Fruit fly (Drosophila melanogaster): Measurements from ENCODE around the gene CG13010.

CG13010 gene

dm6 chrX:16655724-16656235 is 23.0 kb downstream of the CG13010 start (continued):
- peak; percentile 59 for TF ChIP-seq CG12299 (tag; optimal IDR thresholded peaks at IDR 0.05)
- peak; percentile 59 for TF ChIP-seq lab (GFP tag; optimal IDR thresholded peaks at IDR 0.05)
- 0 out of 2 replicates have a peak, but pooled peaks have one; percentile 57 for TF ChIP-seq rib (GFP tag; IDR thresholded peaks at IDR 0.05)
- no peak for TF ChIP-seq phol (tag; optimal IDR thresholded peaks at IDR 0.05)
- TF ChIP-seq trem (tag; optimal IDR thresholded peaks at IDR 0.05), result peak; percentile 16
- TF ChIP-seq luna (GFP tag; optimal IDR thresholded peaks at IDR 0.05), result no peak
- TF ChIP-seq D19B (GFP tag; optimal IDR thresholded peaks at IDR 0.05), result peak; percentile 86
- peak; percentile 16; the same call in 1 of the 2 replicates for TF ChIP-seq chm (GFP tag; IDR thresholded peaks at IDR 0.05)
- no peak for TF ChIP-seq CG11723 (GFP tag; optimal IDR thresholded peaks at IDR 0.05)
- TF ChIP-seq cg (GFP tag; optimal IDR thresholded peaks at IDR 0.05), result peak; percentile 90
- peak; percentile 45 for TF ChIP-seq CG13296 (GFP tag; optimal IDR thresholded peaks at IDR 0.05)
- peak; percentile 82; the same call in 1 of the 3 replicates for TF ChIP-seq CG34422 (GFP tag; IDR thresholded peaks at IDR 0.05)
- peak; percentile 12 for TF ChIP-seq stwl (tag; optimal IDR thresholded peaks at IDR 0.05)
- TF ChIP-seq zen (tag; optimal IDR thresholded peaks at IDR 0.05), result peak; percentile 29
- peak; percentile 11 for TF ChIP-seq CG18262 (tag; optimal IDR thresholded peaks at IDR 0.05)
- no peak for TF ChIP-seq CkIIα-i1 (GFP tag; IDR thresholded peaks at IDR 0.05)
- TF ChIP-seq wek (GFP tag; optimal IDR thresholded peaks at IDR 0.05), result peak; percentile 18
- TF ChIP-seq ttk (GFP tag; IDR thresholded peaks at IDR 0.05), result no peak
- peak; percentile 16 for TF ChIP-seq CG15696 (tag; optimal IDR thresholded peaks at IDR 0.05)
- peak; percentile 22; the same call in 1 of the 2 replicates for TF ChIP-seq amos (GFP tag; IDR thresholded peaks at IDR 0.05; ENCODE audit: partially characterized antibody)
- TF ChIP-seq CG15514 (GFP tag; optimal IDR thresholded peaks at IDR 0.05), result peak; percentile 20
- peak; percentile 51 for TF ChIP-seq CG33557 (GFP tag; optimal IDR thresholded peaks at IDR 0.05)
- TF ChIP-seq CG17359 (tag; optimal IDR thresholded peaks at IDR 0.05), result no peak
- 0 out of 2 replicates have a peak, but pooled peaks have one; percentile 38 for TF ChIP-seq ara (GFP tag; IDR thresholded peaks at IDR 0.05)
- TF ChIP-seq maf-S (GFP tag; optimal IDR thresholded peaks at IDR 0.05), result no peak
- TF ChIP-seq Hmr (GFP tag; optimal IDR thresholded peaks at IDR 0.05), result peak; percentile 11
- peak; percentile 3 for TF ChIP-seq grau (tag; optimal IDR thresholded peaks at IDR 0.05)
- TF ChIP-seq Nf-YB (GFP tag; optimal IDR thresholded peaks at IDR 0.05), result peak; percentile 70
- TF ChIP-seq Six4 (GFP tag; optimal IDR thresholded peaks at IDR 0.05), result peak; percentile 48
- TF ChIP-seq pros (GFP tag; optimal IDR thresholded peaks at IDR 0.05), result peak; percentile 52
- TF ChIP-seq Chrac-16 (GFP tag; optimal IDR thresholded peaks at IDR 0.05), result no peak
- peak; percentile 96 for TF ChIP-seq CG17385 (GFP tag; optimal IDR thresholded peaks at IDR 0.05)
- TF ChIP-seq bab2 (GFP tag; optimal IDR thresholded peaks at IDR 0.05), result peak; percentile 2
- TF ChIP-seq nom (GFP tag; optimal IDR thresholded peaks at IDR 0.05), result no peak
- peak; percentile 74 for TF ChIP-seq exex (tag; optimal IDR thresholded peaks at IDR 0.05)
- TF ChIP-seq Nf-YC (tag; optimal IDR thresholded peaks at IDR 0.05), result peak; percentile 73
- TF ChIP-seq CG7745 (tag; optimal IDR thresholded peaks at IDR 0.05), result peak; percentile 72
- peak; percentile 34 for TF ChIP-seq CHES-1-like (GFP tag; optimal IDR thresholded peaks at IDR 0.05)
- TF ChIP-seq sens-2 (GFP tag; IDR thresholded peaks at IDR 0.05), result no peak
- TF ChIP-seq CG15479 (GFP tag; optimal IDR thresholded peaks at IDR 0.05), result peak; percentile 5
- no peak for TF ChIP-seq Ptx1 (GFP tag; IDR thresholded peaks at IDR 0.05)
- TF ChIP-seq CG2120 (GFP tag; optimal IDR thresholded peaks at IDR 0.05), result peak; percentile 23
- peak; percentile 75 for TF ChIP-seq CG10543 (GFP tag; optimal IDR thresholded peaks at IDR 0.05)
- peak; percentile 4 for TF ChIP-seq CG8281 (tag; optimal IDR thresholded peaks at IDR 0.05)
- TF ChIP-seq HLHmδ (GFP tag; optimal IDR thresholded peaks at IDR 0.05), result peak; percentile 17
- TF ChIP-seq chinmo (GFP tag; IDR thresholded peaks at IDR 0.05; ENCODE audit: partially characterized antibody), result peak; percentile 85; the same call in 2 of the 4 replicates
- peak; percentile 2 for TF ChIP-seq HmgD (GFP tag; optimal IDR thresholded peaks at IDR 0.05)
- TF ChIP-seq hb (GFP tag; IDR thresholded peaks at IDR 0.05; ENCODE audit: partially characterized antibody), result no peak

Data from whole organism, embryonic.